Worm (Caenorhabditis elegans): ENCODE results near the gene F55A11.7.

ce11 chrV:11764373-11764954 is 22.8 kb downstream of the F55A11.7 start, which contains the start of the genes F55A11.1 and syx-5:
- no peak for TF ChIP-seq pha-4 (tag; optimal IDR thresholded peaks at IDR 0.05)
- TF ChIP-seq egrh-3 (GFP tag; IDR thresholded peaks at IDR 0.05) = no peak
- TF ChIP-seq snpc-4 (GFP tag; optimal IDR thresholded peaks at IDR 0.05) = no peak
- TF ChIP-seq snpc-4 (tag; optimal IDR thresholded peaks at IDR 0.05) = peak; percentile 2 to 82 (median 52)
- no peak for TF ChIP-seq hsf-1 (GFP tag; IDR thresholded peaks at IDR 0.05)
- TF ChIP-seq lin-35 (GFP tag; optimal IDR thresholded peaks at IDR 0.05) = peak in 1 of 3 experiments; percentile 69
- peak; percentile 39 for TF ChIP-seq xnd-1 (tag; optimal IDR thresholded peaks at IDR 0.05)
- no peak for TF ChIP-seq hrde-1 (tag; optimal IDR thresholded peaks at IDR 0.05; ENCODE audit: borderline replicate concordance)
- TF ChIP-seq nhr-90 (tag; optimal IDR thresholded peaks at IDR 0.05) = no peak
- no peak for TF ChIP-seq ztf-28 (GFP tag; IDR thresholded peaks at IDR 0.05)
- peak; percentile 7 for TF ChIP-seq B0035.1 (tag; optimal IDR thresholded peaks at IDR 0.05)
- no peak for TF ChIP-seq ceh-58 (GFP tag; IDR thresholded peaks at IDR 0.05)
- no peak for TF ChIP-seq attf-3 (GFP tag; conservative IDR thresholded peaks at IDR 0.05)
- no peak for TF ChIP-seq unc-130 (GFP tag; optimal IDR thresholded peaks at IDR 0.05)
